Worm (Caenorhabditis elegans): ENCODE data around the gene K05D4.9.

- TF ChIP-seq flt-1 (GFP tag; IDR thresholded peaks at IDR 0.05) (no peak), cog-1 (tag; optimal IDR thresholded peaks at IDR 0.05) (no peak)
These were observed 28.5 kb downstream of the K05D4.9 start, which contains the start of gene fbxa-88 for ce11 chrV:16143066-16143581.

Data from whole organism, midembryonic.